Worm (Caenorhabditis elegans): Measurements from ENCODE around the gene cox-15.

The cox-15 gene

DNA sequence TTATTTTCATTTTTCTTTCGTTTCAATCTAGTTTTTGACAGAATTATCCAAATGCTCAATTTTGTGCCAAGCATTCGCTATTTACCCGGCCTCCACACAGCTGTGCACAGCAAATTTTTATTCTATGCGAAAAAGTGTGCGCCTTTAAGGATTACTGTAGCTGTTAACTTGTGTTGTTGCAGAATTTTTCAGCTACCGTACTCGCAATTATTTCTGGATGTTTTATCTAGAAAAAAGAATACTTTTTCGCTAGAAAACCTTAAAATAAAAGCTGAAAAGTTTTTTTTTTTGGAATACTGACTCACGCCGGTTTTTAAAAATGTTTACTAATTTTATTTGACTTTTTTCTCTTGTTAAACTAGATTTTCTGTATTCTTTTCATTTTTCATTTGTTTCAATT lies 6.7 kb upstream of the cox-15 start:
- no peak for TF ChIP-seq fos-1 (tag; optimal IDR thresholded peaks at IDR 0.05)
- TF ChIP-seq blmp-1 (tag; optimal IDR thresholded peaks at IDR 0.05): no peak
- no peak for TF ChIP-seq fkh-10 (GFP tag; optimal IDR thresholded peaks at IDR 0.05)
- no peak for TF ChIP-seq sptf-1 (tag; optimal IDR thresholded peaks at IDR 0.05)
- TF ChIP-seq pag-3 (tag; optimal IDR thresholded peaks at IDR 0.05; ENCODE audit: borderline replicate concordance, insufficient read depth): no peak
- TF ChIP-seq tlp-1 (tag; optimal IDR thresholded peaks at IDR 0.05): no peak
- no peak for TF ChIP-seq irx-1 (tag; optimal IDR thresholded peaks at IDR 0.05)
- TF ChIP-seq ceh-88 (GFP tag; IDR thresholded peaks at IDR 0.05): no peak
- no peak for TF ChIP-seq skn-1 (tag; optimal IDR thresholded peaks at IDR 0.05)
- TF ChIP-seq elt-3 (tag; optimal IDR thresholded peaks at IDR 0.05): no peak
- TF ChIP-seq aly-2 (tag; optimal IDR thresholded peaks at IDR 0.05): no peak
- no peak for TF ChIP-seq nhr-20 (tag; optimal IDR thresholded peaks at IDR 0.05)
- no peak for TF ChIP-seq nhr-90 (tag; optimal IDR thresholded peaks at IDR 0.05; ENCODE audit: poor library complexity)
- no peak for TF ChIP-seq jun-1 (tag; optimal IDR thresholded peaks at IDR 0.05)
- no peak for TF ChIP-seq mef-2 (tag; optimal IDR thresholded peaks at IDR 0.05)
- TF ChIP-seq C04F5.9 (tag; optimal IDR thresholded peaks at IDR 0.05): no peak
- TF ChIP-seq C16A3.4 (tag; optimal IDR thresholded peaks at IDR 0.05): no peak
- TF ChIP-seq zag-1 (tag; optimal IDR thresholded peaks at IDR 0.05): no peak
- TF ChIP-seq isw-1 (GFP tag; IDR thresholded peaks at IDR 0.05): no peak

DNA sequence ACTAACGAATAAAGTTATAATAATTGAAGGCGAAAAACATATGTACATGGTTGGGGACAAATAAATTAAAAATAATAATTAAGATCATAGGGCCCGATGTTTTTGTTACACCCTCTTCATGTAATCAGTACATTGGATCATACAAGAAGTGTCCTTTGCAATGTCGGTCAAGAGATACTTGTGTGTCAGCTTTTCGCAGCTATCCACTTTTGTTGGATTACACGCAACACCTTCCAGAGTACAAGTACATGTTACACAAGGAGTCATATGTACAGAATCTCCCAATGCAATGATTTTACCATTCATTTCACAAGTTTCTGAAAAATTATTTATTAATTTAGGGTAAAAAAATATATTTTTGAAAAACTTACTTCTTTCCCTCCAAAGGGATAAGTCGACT lies 6.2 kb upstream of the cox-15 start:
- no peak for TF ChIP-seq lin-14 (GFP tag; optimal IDR thresholded peaks at IDR 0.05)
- TF ChIP-seq efl-1 (optimal IDR thresholded peaks at IDR 0.05): no peak
- TF ChIP-seq efl-1 (GFP tag; optimal IDR thresholded peaks at IDR 0.05 in 1 of 2): peak in 1 of 2 experiments; percentile 89
- no peak for TF ChIP-seq egl-13 (tag; optimal IDR thresholded peaks at IDR 0.05)
- TF ChIP-seq mep-1 (tag; optimal IDR thresholded peaks at IDR 0.05): no peak
- TF ChIP-seq nhr-90 (tag; optimal IDR thresholded peaks at IDR 0.05; ENCODE audit: poor library complexity): peak; percentile 0
- TF ChIP-seq hpl-2 (GFP tag; optimal IDR thresholded peaks at IDR 0.05): no peak
- no peak for TF ChIP-seq nhr-19 (GFP tag; conservative IDR thresholded peaks at IDR 0.05)
- no peak for TF ChIP-seq tlp-1 (tag; optimal IDR thresholded peaks at IDR 0.05)

DNA sequence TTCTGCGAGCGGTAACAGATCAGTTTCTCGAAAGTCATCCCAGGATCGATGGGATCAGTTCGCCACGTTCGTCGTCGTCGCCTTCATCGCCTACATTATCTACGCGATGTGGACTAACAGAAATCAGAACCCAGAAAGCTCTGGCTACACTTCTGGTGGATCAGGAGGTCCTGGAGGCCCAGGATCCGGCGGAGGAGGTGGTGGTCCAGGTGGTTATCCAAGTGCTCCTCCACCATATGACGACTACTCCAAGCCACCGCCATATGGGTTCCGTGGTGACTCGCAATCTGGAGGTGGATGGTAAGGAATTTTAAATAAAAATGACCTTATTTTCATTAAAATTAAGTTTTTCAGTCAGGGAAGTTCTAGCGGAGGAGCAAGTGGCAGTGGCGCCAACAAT lies 5.5 kb upstream of the cox-15 start:
- no peak for TF ChIP-seq lin-39 (tag; optimal IDR thresholded peaks at IDR 0.05)
- no peak for TF ChIP-seq snu-23 (GFP tag; optimal IDR thresholded peaks at IDR 0.05)
- no peak for TF ChIP-seq lsy-2 (tag; optimal IDR thresholded peaks at IDR 0.05)
- no peak for TF ChIP-seq ceh-90 (tag; optimal IDR thresholded peaks at IDR 0.05)
- no peak for TF ChIP-seq sox-4 (tag; optimal IDR thresholded peaks at IDR 0.05)

DNA sequence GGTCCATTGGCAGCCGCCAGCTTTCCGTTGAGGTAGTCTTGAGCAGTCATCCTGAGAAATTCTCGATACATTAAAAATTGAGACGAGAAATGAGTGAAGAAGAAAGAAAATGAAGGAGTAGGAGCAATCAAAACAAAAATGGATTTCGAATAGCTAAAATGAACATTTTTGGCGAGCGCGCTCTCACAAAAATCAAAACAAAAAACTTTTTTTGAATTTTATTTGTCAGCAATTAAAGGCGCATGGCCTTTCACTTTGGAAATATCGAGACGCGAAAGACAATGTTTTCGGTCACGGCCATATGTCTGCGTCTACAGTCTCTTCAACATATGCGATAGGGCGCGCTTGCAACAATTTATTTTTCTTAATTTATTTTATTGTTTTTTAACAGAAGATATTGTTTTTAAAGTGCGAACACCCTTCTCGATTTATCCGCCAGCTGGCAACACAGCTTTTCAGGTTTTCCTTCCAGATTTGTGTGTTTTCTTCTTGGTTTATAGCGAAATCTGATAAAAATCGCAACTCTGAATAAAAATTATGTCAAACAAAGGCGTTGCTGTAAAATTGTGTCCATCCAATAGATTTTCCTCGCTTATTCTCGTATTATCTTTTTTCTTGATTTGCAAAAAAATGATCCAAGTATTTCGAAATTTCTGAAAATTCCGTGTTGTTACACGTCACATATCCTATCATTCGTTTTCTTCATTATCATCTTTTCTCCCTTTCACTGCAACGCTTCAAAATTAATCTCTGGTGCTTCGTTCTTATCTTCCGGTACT lies 4.3 kb upstream of the cox-15 start, which contains the start of the genes rpn-9 and T06D8.9:
Gene rpn-9 (minus strand): TSS at position 51 of the 779 bp plus-strand sequence.
Gene T06D8.9 (plus strand): TSS at position 729 of the 779 bp plus-strand sequence.
- TF ChIP-seq tlp-1 (tag; optimal IDR thresholded peaks at IDR 0.05): no peak
- TF ChIP-seq fkh-8 (tag; optimal IDR thresholded peaks at IDR 0.05): peak; percentile 77
- TF ChIP-seq snu-23 (GFP tag; optimal IDR thresholded peaks at IDR 0.05): peak; percentile 84
- peak; percentile 81 to 89 for TF ChIP-seq lin-35 (GFP tag; optimal IDR thresholded peaks at IDR 0.05)
- TF ChIP-seq unc-98 (GFP tag; IDR thresholded peaks at IDR 0.05): no peak
- TF ChIP-seq alr-1 (tag; optimal IDR thresholded peaks at IDR 0.05; ENCODE audit: borderline replicate concordance): no peak
- no peak for TF ChIP-seq C34B4.2 (tag; optimal IDR thresholded peaks at IDR 0.05)
- peak; percentile 37 for TF ChIP-seq jun-1 (tag; optimal IDR thresholded peaks at IDR 0.05)
- TF ChIP-seq isw-1 (GFP tag; IDR thresholded peaks at IDR 0.05): peak; percentile 83
- TF ChIP-seq lin-15B (tag; optimal IDR thresholded peaks at IDR 0.05): peak; percentile 94
- peak; percentile 80 for TF ChIP-seq rnt-1 (tag; optimal IDR thresholded peaks at IDR 0.05)
- TF ChIP-seq nhr-85 (tag): peak; percentile 71
- no peak for TF ChIP-seq Y116A8C.19 (tag; optimal IDR thresholded peaks at IDR 0.05; ENCODE audit: borderline replicate concordance)
- no peak for TF ChIP-seq hlh-4 (tag; optimal IDR thresholded peaks at IDR 0.05)
- peak; percentile 64 for TF ChIP-seq irx-1 (tag; optimal IDR thresholded peaks at IDR 0.05)
- TF ChIP-seq elt-3 (tag; optimal IDR thresholded peaks at IDR 0.05): peak in 2 of 6 experiments; percentile 19 to 89
- peak; percentile 54 for TF ChIP-seq unc-130 (tag; optimal IDR thresholded peaks at IDR 0.05)
- peak; percentile 89 for TF ChIP-seq lin-14 (GFP tag; optimal IDR thresholded peaks at IDR 0.05)
- no peak for TF ChIP-seq hlh-17 (GFP tag; optimal IDR thresholded peaks at IDR 0.05; ENCODE audit: borderline replicate concordance)
- peak; percentile 63 to 88 (median 67) for TF ChIP-seq ceh-82 (tag; optimal IDR thresholded peaks at IDR 0.05)
- peak; percentile 89 for TF ChIP-seq mep-1 (tag; optimal IDR thresholded peaks at IDR 0.05)
- TF ChIP-seq unc-62 (GFP tag; optimal IDR thresholded peaks at IDR 0.05): no peak
- TF ChIP-seq nhr-84 (tag; optimal IDR thresholded peaks at IDR 0.05): no peak
- no peak for TF ChIP-seq dsc-1 (tag; optimal IDR thresholded peaks at IDR 0.05)

All from whole organism, L1 larva.